Fruit fly (Drosophila melanogaster) whole organism, embryonic: ENCODE data around the gene TrpRS.
A peak's percentile ranks its signal among the peaks of the same experiment; 100 is the strongest.

Experiments
- Awh ChIP-seq: fragments of 200-800 bp; sonication (Bioruptor generic); IDR thresholded peaks from 2 replicates; pipeline ENCODE4, ENCODE4 v1.3.6; 2022; ENCODE audit warnings: missing biosample characterization, missing genetic modification characterization
- B-H1 ChIP-seq: fragments of 200-800 bp; sonication (Bioruptor generic); IDR thresholded peaks from 3 replicates; pipeline ENCODE4 v1.3.6; 2022; ENCODE audit warnings: missing biosample characterization, missing genetic modification characterization
- CG1024 ChIP-seq: fragments of 200-800 bp; sonication (Bioruptor generic); IDR thresholded peaks from 2 replicates; pipeline ENCODE4 v1.3.6; 2022; ENCODE audit warnings: missing biosample characterization, missing genetic modification characterization
- CG10654 ChIP-seq: fragments of 200-800 bp; sonication (Bioruptor generic); optimal IDR thresholded peaks from 2 replicates; lab custom pipeline; 2016; ENCODE audit warnings: missing biosample characterization, missing genetic modification characterization
- CG11093 ChIP-seq: fragments of 200-800 bp; sonication (Bioruptor generic); IDR thresholded peaks from 3 replicates; pipeline ENCODE4 v1.3.6; 2022; ENCODE audit warnings: missing biosample characterization, missing genetic modification characterization
- CG11560 ChIP-seq: fragments of 200-800 bp; sonication (Bioruptor generic); IDR thresholded peaks from 3 replicates; pipeline ENCODE4 v1.3.6; 2022; ENCODE audit warnings: missing biosample characterization, missing genetic modification characterization
- CG13624 ChIP-seq: fragments of 200-800 bp; sonication (Bioruptor generic); optimal IDR thresholded peaks from 2 replicates; lab custom pipeline; 2016; ENCODE audit warnings: missing biosample characterization, missing genetic modification characterization
- CG14441 ChIP-seq: fragments of 200-800 bp; sonication (Bioruptor generic); IDR thresholded peaks from 2 replicates; pipeline ENCODE4 v1.3.6; 2022; ENCODE audit warnings: missing biosample characterization, missing genetic modification characterization
- CG15073 ChIP-seq: fragments of 200-800 bp; sonication (Bioruptor generic); optimal IDR thresholded peaks from 2 replicates; lab custom pipeline; 2016; ENCODE audit warnings: missing biosample characterization, missing genetic modification characterization
- CG18262 ChIP-seq: fragments of 200-800 bp; optimal IDR thresholded peaks from 3 replicates; lab custom pipeline; 2019; ENCODE audit warnings: missing biosample characterization, mild to moderate bottlenecking, missing genetic modification characterization, moderate library complexity
- CG42726 ChIP-seq: fragments of 200-800 bp; sonication (Bioruptor generic); IDR thresholded peaks from 2 replicates; pipeline ENCODE4 v1.3.6; 2022; ENCODE audit warnings: missing biosample characterization, missing genetic modification characterization; ENCODE audit not compliant: partially characterized antibody
- CG6175 ChIP-seq: fragments of 200-800 bp; sonication (Bioruptor generic); IDR thresholded peaks from 3 replicates; pipeline ENCODE4 v1.3.6; 2022; ENCODE audit warnings: missing biosample characterization, missing genetic modification characterization
- CG6689 ChIP-seq: fragments of 200-800 bp; sonication (Bioruptor generic); IDR thresholded peaks from 2 replicates; pipeline ENCODE4 v1.3.6; 2022; ENCODE audit warnings: missing biosample characterization, missing genetic modification characterization
- CG7357 ChIP-seq: fragments of 200-800 bp; sonication (Bioruptor generic); IDR thresholded peaks from 3 replicates; pipeline ENCODE4 v1.3.6; 2022; ENCODE audit warnings: missing biosample characterization, missing genetic modification characterization
- CG7745 ChIP-seq: fragments of 200-800 bp; sonication (Bioruptor generic); optimal IDR thresholded peaks from 2 replicates; lab custom pipeline; 2018; ENCODE audit warnings: missing biosample characterization, mild to moderate bottlenecking, missing genetic modification characterization, moderate library complexity
- CrebB ChIP-seq: fragments of 200-800 bp; sonication (Bioruptor generic); optimal IDR thresholded peaks from 3 replicates; lab custom pipeline; 2018; ENCODE audit warnings: missing biosample characterization, mild to moderate bottlenecking, missing genetic modification characterization
- D19A ChIP-seq: fragments of 200-800 bp; optimal IDR thresholded peaks from 3 replicates; lab custom pipeline; 2019; ENCODE audit warnings: missing biosample characterization, mild to moderate bottlenecking, missing genetic modification characterization, moderate library complexity
- D19B ChIP-seq: fragments of 200-800 bp; sonication (Bioruptor generic); optimal IDR thresholded peaks from 2 replicates; lab custom pipeline; 2017; ENCODE audit warnings: missing biosample characterization, mild to moderate bottlenecking, missing genetic modification characterization
- Dad ChIP-seq: fragments of 200-800 bp; sonication (Bioruptor generic); optimal IDR thresholded peaks from 3 replicates; lab custom pipeline; 2016; ENCODE audit warnings: missing biosample characterization, missing genetic modification characterization
- Dfd ChIP-seq, 2 experiments: fragments of >200 bp; optimal IDR thresholded peaks; 2 replicates each; lab custom pipeline; 2017; ENCODE audit warnings: missing biosample characterization in 2 of 2, missing genetic modification characterization in 2 of 2
- Dp ChIP-seq: fragments of 200-800 bp; sonication (Bioruptor generic); optimal IDR thresholded peaks from 2 replicates; lab custom pipeline; 2018; ENCODE audit warnings: missing biosample characterization, mild to moderate bottlenecking, missing genetic modification characterization, moderate library complexity
- Ets97D ChIP-seq: fragments of 200-800 bp; sonication (Bioruptor generic); optimal IDR thresholded peaks from 3 replicates; lab custom pipeline; 2016; ENCODE audit warnings: missing biosample characterization, missing genetic modification characterization
- HmgD ChIP-seq: fragments of 200-800 bp; sonication (Bioruptor generic); optimal IDR thresholded peaks from 3 replicates; lab custom pipeline; 2016; ENCODE audit warnings: missing biosample characterization, missing genetic modification characterization
- Hr51 ChIP-seq, 2 experiments: fragments of 200-800 bp; sonication (Bioruptor generic); optimal IDR thresholded peaks; 2 replicates in 1 of 2; 3 replicates in 1 of 2; lab custom pipeline; 2016 to 2018; ENCODE audit warnings: missing biosample characterization in 2 of 2, missing genetic modification characterization in 2 of 2, mild to moderate bottlenecking in 1 of 2, moderate library complexity in 1 of 2
- Neu2 ChIP-seq: fragments of 200-800 bp; sonication (Bioruptor generic); optimal IDR thresholded peaks from 3 replicates; lab custom pipeline; 2016; ENCODE audit warnings: missing biosample characterization, missing genetic modification characterization, borderline replicate concordance
- Nf-YB ChIP-seq: fragments of 200-800 bp; sonication (Bioruptor generic); optimal IDR thresholded peaks from 3 replicates; lab custom pipeline; 2019; ENCODE audit warnings: missing biosample characterization, mild to moderate bottlenecking, missing genetic modification characterization, moderate library complexity
- Rfx ChIP-seq: fragments of 200-800 bp; sonication (Bioruptor generic); IDR thresholded peaks from 2 replicates; pipeline ENCODE4 v1.3.6; 2022; ENCODE audit warnings: missing biosample characterization, missing genetic modification characterization
- Scr ChIP-seq: fragments of 200-800 bp; sonication (Bioruptor generic); IDR thresholded peaks from 2 replicates; pipeline ENCODE4 v1.3.6; 2022; ENCODE audit warnings: missing biosample characterization, missing genetic modification characterization; ENCODE audit not compliant: partially characterized antibody
- ase ChIP-seq: fragments of 200-800 bp; sonication (Bioruptor generic); IDR thresholded peaks from 3 replicates; pipeline ENCODE4 v1.3.6; 2022; ENCODE audit warnings: missing biosample characterization, missing genetic modification characterization
- bowl ChIP-seq: fragments of 200-800 bp; sonication (Bioruptor generic); IDR thresholded peaks from 2 replicates; pipeline ENCODE4 v1.3.6; 2022; ENCODE audit warnings: missing biosample characterization, missing genetic modification characterization
- bsh ChIP-seq, 2 experiments: fragments of 200-800 bp; sonication (Bioruptor generic); optimal IDR thresholded peaks; 2 replicates each; lab custom pipeline; 2017 to 2018; ENCODE audit warnings: mild to moderate bottlenecking in 2 of 2, missing biosample characterization in 2 of 2, missing genetic modification characterization in 2 of 2, moderate library complexity in 1 of 2
- cad ChIP-seq: fragments of >200 bp; optimal IDR thresholded peaks from 2 replicates; lab custom pipeline; 2017; ENCODE audit warnings: missing biosample characterization, missing genetic modification characterization
- dan ChIP-seq: fragments of 200-800 bp; sonication (Bioruptor generic); IDR thresholded peaks from 2 replicates; pipeline ENCODE4 v1.3.6; 2022; ENCODE audit warnings: missing biosample characterization, missing genetic modification characterization
- fd96Cb ChIP-seq: fragments of 200-800 bp; sonication (Bioruptor generic); optimal IDR thresholded peaks from 2 replicates; lab custom pipeline; 2018; ENCODE audit warnings: missing biosample characterization, mild to moderate bottlenecking, missing genetic modification characterization, moderate library complexity
- hbn ChIP-seq: fragments of 200-800 bp; sonication (Bioruptor generic); IDR thresholded peaks from 2 replicates; pipeline ENCODE4 v1.3.6; 2022; ENCODE audit warnings: missing biosample characterization, missing genetic modification characterization; ENCODE audit not compliant: partially characterized antibody
- inv ChIP-seq: fragments of 200-800 bp; sonication (Bioruptor generic); IDR thresholded peaks from 2 replicates; pipeline ENCODE4 v1.3.6; 2022; ENCODE audit warnings: missing biosample characterization, missing genetic modification characterization; ENCODE audit not compliant: partially characterized antibody
- lola ChIP-seq, 3 experiments: fragments of >200 bp in 2 of 3; fragments of 200-800 bp in 1 of 3; sonication (Bioruptor generic) in 1 of 3; optimal IDR thresholded peaks; 2 replicates each; lab custom pipeline; 2017 to 2019; ENCODE audit warnings: missing biosample characterization in 3 of 3, missing genetic modification characterization in 3 of 3, mild to moderate bottlenecking in 1 of 3, moderate library complexity in 1 of 3
- nmo ChIP-seq: fragments of 200-800 bp; sonication (Bioruptor generic); optimal IDR thresholded peaks from 2 replicates; lab custom pipeline; 2018; ENCODE audit warnings: missing biosample characterization, mild to moderate bottlenecking, missing genetic modification characterization, moderate library complexity
- org-1 ChIP-seq: fragments of 200-800 bp; sonication (Bioruptor generic); optimal IDR thresholded peaks from 2 replicates; lab custom pipeline; 2017; ENCODE audit warnings: missing biosample characterization, missing genetic modification characterization
- otp ChIP-seq: fragments of 200-800 bp; sonication (Bioruptor generic); IDR thresholded peaks from 3 replicates; pipeline ENCODE4, ENCODE4 v1.3.6; 2022; ENCODE audit warnings: missing biosample characterization, missing genetic modification characterization
- pfk ChIP-seq: fragments of 200-800 bp; sonication (Bioruptor generic); optimal IDR thresholded peaks from 2 replicates; lab custom pipeline; 2018; ENCODE audit warnings: missing biosample characterization, mild to moderate bottlenecking, missing genetic modification characterization, moderate library complexity
- pnt ChIP-seq: fragments of 200-800 bp; sonication (Bioruptor generic); optimal IDR thresholded peaks from 3 replicates; lab custom pipeline; 2016; ENCODE audit warnings: missing biosample characterization, missing genetic modification characterization
- slbo ChIP-seq: fragments of 200-800 bp; sonication (Bioruptor generic); IDR thresholded peaks from 2 replicates; pipeline ENCODE4 v1.3.6; 2022; ENCODE audit warnings: missing biosample characterization, missing genetic modification characterization
- sqz ChIP-seq: fragments of 200-800 bp; sonication (Bioruptor generic); optimal IDR thresholded peaks from 3 replicates; lab custom pipeline; 2018; ENCODE audit warnings: missing biosample characterization, mild to moderate bottlenecking, missing genetic modification characterization
- tna ChIP-seq: fragments of 200-800 bp; sonication (Bioruptor generic); IDR thresholded peaks from 2 replicates; pipeline ENCODE4 v1.3.6; 2022; ENCODE audit warnings: missing biosample characterization, missing genetic modification characterization; ENCODE audit not compliant: partially characterized antibody
- wor ChIP-seq: fragments of 200-800 bp; sonication (Bioruptor generic); IDR thresholded peaks from 2 replicates; pipeline ENCODE4 v1.3.6; 2022; ENCODE audit warnings: missing biosample characterization, missing genetic modification characterization

The TrpRS gene

DNA sequence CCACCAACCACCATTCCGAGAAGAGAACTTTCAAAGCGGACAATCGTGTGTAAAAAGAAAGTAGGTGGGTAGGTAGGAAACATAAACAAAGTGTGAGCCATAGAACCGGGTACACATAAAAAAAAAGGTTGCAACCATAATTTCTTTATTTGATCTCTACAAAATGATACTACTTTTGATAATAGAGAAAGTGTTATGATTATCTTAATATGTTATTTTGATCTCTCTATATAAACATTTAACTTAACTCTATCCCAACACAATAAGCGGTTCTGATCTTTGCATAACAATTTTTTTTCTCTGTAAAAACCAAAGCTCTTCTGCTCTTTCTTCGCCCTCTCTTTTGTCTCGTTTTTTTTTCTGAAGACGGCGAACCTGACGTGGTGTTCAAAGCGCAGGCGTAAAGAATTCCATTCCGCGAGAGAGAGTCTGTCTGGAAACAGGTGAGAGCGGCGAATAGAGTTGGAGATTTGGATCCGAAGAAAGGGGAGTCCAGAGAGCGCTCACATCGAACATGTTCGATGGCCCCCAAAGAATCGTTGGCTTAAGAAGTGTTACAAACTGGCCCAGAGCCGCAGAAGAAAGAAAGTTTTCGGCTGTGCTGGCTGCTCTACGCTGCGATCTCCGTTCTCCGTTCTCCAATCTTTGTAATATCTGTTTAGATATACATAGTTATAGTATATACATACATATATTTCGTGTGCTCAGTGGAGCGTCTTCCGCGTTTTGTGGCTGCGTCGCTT, 19.7 kb downstream of the TrpRS start (continued):
- TF ChIP-seq sqz (GFP tag; lab: Kevin White, UChicago) (peak; percentile 96), otp (GFP tag; lab: Robert Waterston, UW) (no peak), Dfd (GFP tag; optimal IDR thresholded peaks at IDR 0.05; lab: Kevin White, UChicago) (no peak), Ets97D (GFP tag; lab: Kevin White, UChicago) (no peak), Rfx (0 out of 2 replicates have a peak, but pooled peaks have one; percentile 27), CG1024 (GFP tag; lab: Robert Waterston, UW) (peak; percentile 47; the same call in 1 of the 2 replicates), hbn (GFP tag; lab: Robert Waterston, UW) (no peak), ase (GFP tag; lab: Robert Waterston, UW) (peak; percentile 6; the same call in 1 of the 3 replicates), CG14441 (no peak), HmgD (GFP tag; lab: Kevin White, UChicago) (no peak), dan (GFP tag; lab: Robert Waterston, UW) (no peak), CG11560 (tag; lab: Robert Waterston, UW) (no peak), cad (GFP tag; lab: Kevin White, UChicago) (no peak), wor (peak; percentile 55), CG18262 (peak; percentile 80), bowl (no peak)

DNA sequence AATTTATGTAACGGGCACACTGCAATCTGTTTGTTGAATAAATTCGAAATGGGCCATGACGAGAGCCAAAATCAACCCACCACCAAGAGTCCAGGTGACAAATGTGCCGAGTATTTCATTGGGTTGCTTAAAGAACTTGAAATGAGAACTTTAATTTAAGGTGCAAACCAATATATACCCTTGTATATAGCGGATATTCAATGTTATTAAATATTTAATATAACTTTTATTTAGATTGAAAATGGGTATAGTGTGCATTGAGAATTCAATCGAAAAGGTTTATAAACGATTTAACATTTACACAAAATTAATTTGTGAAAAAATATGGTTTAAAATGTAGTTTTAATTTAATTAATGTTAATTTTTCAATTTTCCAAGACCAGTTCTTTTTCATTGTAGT, 20.3 kb downstream of the TrpRS start, which contains the start of gene CG8420:
Gene CG8420, plus strand, starts transcription at position 284 of the 400 bp plus-strand sequence.
- no peak for TF ChIP-seq slbo (GFP tag; lab: Robert Waterston, UW)
- TF ChIP-seq CrebB (tag; lab: Kevin White, UChicago), result no peak
- TF ChIP-seq CG13624 (GFP tag; lab: Kevin White, UChicago), result no peak
- no peak for TF ChIP-seq CG15073 (GFP tag; lab: Kevin White, UChicago)
- TF ChIP-seq CG6689, result 0 out of 2 replicates have a peak, but pooled peaks have one; percentile 13
- peak; percentile 49 for TF ChIP-seq D19A (tag; lab: Kevin White, UChicago)
- peak in 1 of 3 experiments; percentile 59 for TF ChIP-seq lola (GFP tag; optimal IDR thresholded peaks at IDR 0.05; lab: Kevin White, UChicago)
- TF ChIP-seq bsh (GFP tag; optimal IDR thresholded peaks at IDR 0.05; lab: Kevin White, UChicago), result peak in 1 of 2 experiments; percentile 69
- TF ChIP-seq nmo (GFP tag; lab: Kevin White, UChicago), result peak; percentile 3
- peak; percentile 52 for TF ChIP-seq CG7745 (tag; lab: Kevin White, UChicago)
- TF ChIP-seq fd96Cb (tag; lab: Kevin White, UChicago), result no peak
- TF ChIP-seq tna (GFP tag; lab: Robert Waterston, UW), result no peak

DNA sequence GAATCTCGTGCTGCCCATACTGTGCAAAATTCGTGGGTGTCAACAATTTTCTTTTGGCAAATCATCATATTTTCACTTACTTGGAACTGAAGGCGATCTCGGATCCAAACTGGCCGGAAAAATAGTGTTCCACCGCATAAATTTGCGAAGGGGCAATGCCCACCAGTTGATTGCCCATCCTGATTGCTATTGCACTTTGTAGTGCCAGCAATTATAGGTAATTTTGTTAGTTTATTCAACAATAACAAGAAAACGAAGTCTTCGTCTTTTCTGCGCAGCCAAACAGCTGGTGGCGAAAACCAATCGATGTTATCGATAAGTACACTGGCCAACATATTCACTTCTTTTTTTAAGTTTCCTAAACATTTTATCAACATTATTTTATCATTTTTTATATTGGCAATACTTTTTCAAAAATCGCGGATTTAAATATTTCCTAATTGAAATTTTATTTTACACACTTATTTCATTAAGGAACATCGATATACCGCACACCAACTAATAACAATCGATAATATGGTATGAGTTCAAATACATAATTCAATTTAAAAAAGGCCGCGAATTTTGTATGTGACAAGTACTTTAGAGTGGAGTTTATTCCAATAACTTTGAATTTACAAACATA, 21.0 kb downstream of the TrpRS start, which contains the start of gene Vps15:
Gene Vps15, minus strand, starts transcription at position 294 of the 625 bp plus-strand sequence.
- TF ChIP-seq CG11093 (GFP tag; lab: Robert Waterston, UW) (no peak), D19B (GFP tag; lab: Kevin White, UChicago) (peak; percentile 5), CG42726 (GFP tag; lab: Robert Waterston, UW) (no peak), Awh (peak; percentile 52), CG6175 (no peak), Nf-YB (GFP tag; lab: Kevin White, UChicago) (peak; percentile 65), pnt (GFP tag; lab: Kevin White, UChicago) (peak; percentile 33), Dad (GFP tag; lab: Kevin White, UChicago) (peak; percentile 67), CG1024 (GFP tag; lab: Robert Waterston, UW) (peak; percentile 5; the same call in 1 of the 2 replicates), Scr (GFP tag; lab: Robert Waterston, UW) (peak; percentile 91), inv (peak; percentile 66), CG7357 (GFP tag; lab: Robert Waterston, UW) (0 out of 3 replicates have a peak, but pooled peaks have one; percentile 18), B-H1 (GFP tag; lab: Robert Waterston, UW) (peak; percentile 43; the same call in 2 of the 3 replicates), CG10654 (GFP tag; lab: Kevin White, UChicago) (peak; percentile 57), Neu2 (GFP tag; lab: Kevin White, UChicago) (no peak), pfk (GFP tag; lab: Kevin White, UChicago) (no peak), Hr51 (GFP tag; optimal IDR thresholded peaks at IDR 0.05; lab: Kevin White, UChicago) (peak; percentile 44 to 83), org-1 (GFP tag; lab: Kevin White, UChicago) (peak; percentile 4), Dp (GFP tag; lab: Kevin White, UChicago) (peak; percentile 91)
